Fruit fly (Drosophila melanogaster) whole organism, embryonic: ENCODE data around the gene CG2955.

Experiments used
- ATbp ChIP-seq: fragments of 200-800 bp; sonication (Bioruptor generic); optimal IDR thresholded peaks from 2 replicates; lab custom pipeline; 2017; ENCODE audit warnings: missing biosample characterization, mild to moderate bottlenecking, missing genetic modification characterization, missing genetic modification reagents
- Antp ChIP-seq: fragments of 200-800 bp; sonication (Bioruptor generic); optimal IDR thresholded peaks from 3 replicates; lab custom pipeline; 2016; ENCODE audit warnings: missing biosample characterization, missing genetic modification characterization
- CG13123 ChIP-seq: fragments of 200-800 bp; sonication (Bioruptor generic); optimal IDR thresholded peaks from 2 replicates; lab custom pipeline; 2016; ENCODE audit warnings: missing biosample characterization, missing genetic modification characterization
- CG13624 ChIP-seq: fragments of 200-800 bp; sonication (Bioruptor generic); optimal IDR thresholded peaks from 2 replicates; lab custom pipeline; 2016; ENCODE audit warnings: missing biosample characterization, missing genetic modification characterization
- CG13894 ChIP-seq: fragments of 200-800 bp; sonication (Bioruptor generic); optimal IDR thresholded peaks from 3 replicates; lab custom pipeline; 2018; ENCODE audit warnings: missing biosample characterization, mild to moderate bottlenecking, missing genetic modification characterization, moderate library complexity
- CG14441 ChIP-seq: fragments of 200-800 bp; sonication (Bioruptor generic); IDR thresholded peaks from 2 replicates; pipeline ENCODE4 v1.3.6; 2022; ENCODE audit warnings: missing biosample characterization, missing genetic modification characterization
- CG15696 ChIP-seq: fragments of 200-800 bp; sonication (Bioruptor generic); optimal IDR thresholded peaks from 2 replicates; lab custom pipeline; 2019; ENCODE audit warnings: missing biosample characterization, mild to moderate bottlenecking, missing genetic modification characterization, moderate library complexity
- CG16863 ChIP-seq: fragments of 200-800 bp; sonication (Bioruptor generic); optimal IDR thresholded peaks from 3 replicates; lab custom pipeline; 2016; ENCODE audit warnings: missing biosample characterization, missing genetic modification characterization
- CG18011 ChIP-seq: fragments of 200-800 bp; sonication (Bioruptor generic); optimal IDR thresholded peaks from 2 replicates; lab custom pipeline; 2017; ENCODE audit warnings: missing biosample characterization, missing genetic modification characterization, mild to moderate bottlenecking, moderate library complexity, missing genotype
- CG2116 ChIP-seq: fragments of 200-800 bp; sonication (Bioruptor generic); optimal IDR thresholded peaks from 3 replicates; lab custom pipeline; 2018; ENCODE audit warnings: missing biosample characterization, mild to moderate bottlenecking, missing genetic modification characterization
- CG2199 ChIP-seq: fragments of 200-800 bp; sonication (Bioruptor generic); IDR thresholded peaks from 3 replicates; pipeline ENCODE4 v1.3.6; 2022; ENCODE audit warnings: missing biosample characterization, missing genetic modification characterization
- CG2889 ChIP-seq: fragments of 200-800 bp; sonication (Bioruptor generic); IDR thresholded peaks from 3 replicates; pipeline ENCODE4 v1.3.6; 2022; ENCODE audit warnings: missing biosample characterization, missing genetic modification characterization
- CG3407 ChIP-seq: fragments of 200-800 bp; sonication (Bioruptor generic); optimal IDR thresholded peaks from 2 replicates; lab custom pipeline; 2018; ENCODE audit warnings: missing biosample characterization, mild to moderate bottlenecking, missing genetic modification characterization
- CG3995 ChIP-seq: fragments of 200-800 bp; sonication (Bioruptor generic); optimal IDR thresholded peaks from 3 replicates; lab custom pipeline; 2016; ENCODE audit warnings: missing biosample characterization, missing genetic modification characterization
- CG4282 ChIP-seq: fragments of 200-800 bp; sonication (Bioruptor generic); optimal IDR thresholded peaks from 2 replicates; lab custom pipeline; 2016; ENCODE audit warnings: missing biosample characterization, missing genetic modification characterization
- CG4424 ChIP-seq: fragments of 200-800 bp; sonication (Bioruptor generic); optimal IDR thresholded peaks from 3 replicates; lab custom pipeline; 2016; ENCODE audit warnings: missing biosample characterization, missing genetic modification characterization
- CG7271 ChIP-seq: fragments of 200-800 bp; sonication (Bioruptor generic); optimal IDR thresholded peaks from 2 replicates; lab custom pipeline; 2018; ENCODE audit warnings: missing biosample characterization, mild to moderate bottlenecking, missing genetic modification characterization, moderate library complexity
- CTCF ChIP-seq: fragments of 200-800 bp; sonication (Bioruptor generic); optimal IDR thresholded peaks from 2 replicates; lab custom pipeline; 2017; ENCODE audit warnings: missing biosample characterization, mild to moderate bottlenecking, missing genetic modification characterization, moderate library complexity
- CoRest ChIP-seq: fragments of 200-800 bp; sonication (Bioruptor generic); optimal IDR thresholded peaks from 3 replicates; lab custom pipeline; 2018; ENCODE audit warnings: missing biosample characterization, mild to moderate bottlenecking, missing genetic modification characterization, moderate library complexity
- D ChIP-seq, 2 experiments: fragments of 200-800 bp in 1 of 2; fragments of >200 bp in 1 of 2; sonication (Bioruptor generic) in 1 of 2; optimal IDR thresholded peaks; 2 replicates in 1 of 2; 3 replicates in 1 of 2; lab custom pipeline; 2017; ENCODE audit warnings: mild to moderate bottlenecking in 1 of 2, missing biosample characterization in 1 of 2, missing genetic modification characterization in 1 of 2, missing genetic modification reagents in 1 of 2
- D19A ChIP-seq: fragments of 200-800 bp; optimal IDR thresholded peaks from 3 replicates; lab custom pipeline; 2019; ENCODE audit warnings: missing biosample characterization, mild to moderate bottlenecking, missing genetic modification characterization, moderate library complexity
- D19B ChIP-seq: fragments of 200-800 bp; sonication (Bioruptor generic); optimal IDR thresholded peaks from 2 replicates; lab custom pipeline; 2017; ENCODE audit warnings: missing biosample characterization, mild to moderate bottlenecking, missing genetic modification characterization
- Hr39 ChIP-seq: fragments of >200 bp; optimal IDR thresholded peaks from 2 replicates; lab custom pipeline; 2017
- Hr51 ChIP-seq, 2 experiments: fragments of 200-800 bp; sonication (Bioruptor generic); optimal IDR thresholded peaks; 2 replicates in 1 of 2; 3 replicates in 1 of 2; lab custom pipeline; 2016 to 2018; ENCODE audit warnings: missing biosample characterization in 2 of 2, missing genetic modification characterization in 2 of 2, mild to moderate bottlenecking in 1 of 2, moderate library complexity in 1 of 2
- Pdp1 ChIP-seq, 2 experiments: fragments of 200-800 bp; sonication (Bioruptor generic); optimal IDR thresholded peaks; 3 replicates each; lab custom pipeline; 2016; ENCODE audit warnings: missing biosample characterization in 2 of 2, missing genetic modification characterization in 2 of 2, mild to moderate bottlenecking in 1 of 2, moderate library complexity in 1 of 2
- Poxn ChIP-seq: fragments of 200-800 bp; sonication (Bioruptor generic); IDR thresholded peaks from 2 replicates; pipeline ENCODE4 v1.3.6; 2022; ENCODE audit warnings: missing biosample characterization, missing genetic modification characterization
- Sox102F ChIP-seq: fragments of 200-800 bp; sonication (Bioruptor generic); optimal IDR thresholded peaks from 2 replicates; lab custom pipeline; 2018; ENCODE audit warnings: missing biosample characterization, mild to moderate bottlenecking, missing genetic modification characterization, moderate library complexity
- bowl ChIP-seq: fragments of 200-800 bp; sonication (Bioruptor generic); IDR thresholded peaks from 2 replicates; pipeline ENCODE4 v1.3.6; 2022; ENCODE audit warnings: missing biosample characterization, missing genetic modification characterization
- bsh ChIP-seq, 2 experiments: fragments of 200-800 bp; sonication (Bioruptor generic); optimal IDR thresholded peaks; 2 replicates each; lab custom pipeline; 2017 to 2018; ENCODE audit warnings: mild to moderate bottlenecking in 2 of 2, missing biosample characterization in 2 of 2, missing genetic modification characterization in 2 of 2, moderate library complexity in 1 of 2
- btn ChIP-seq: fragments of 200-800 bp; sonication (Bioruptor generic); optimal IDR thresholded peaks from 2 replicates; lab custom pipeline; 2016; ENCODE audit warnings: missing biosample characterization, missing genetic modification characterization
- caup ChIP-seq: fragments of 200-800 bp; sonication (Bioruptor generic); optimal IDR thresholded peaks from 3 replicates; lab custom pipeline; 2017; ENCODE audit warnings: missing biosample characterization, mild to moderate bottlenecking, missing genetic modification characterization, moderate library complexity; ENCODE audit not compliant: severe bottlenecking
- cg ChIP-seq: fragments of 200-800 bp; sonication (Bioruptor generic); optimal IDR thresholded peaks from 3 replicates; lab custom pipeline; 2019; ENCODE audit warnings: missing biosample characterization, mild to moderate bottlenecking, missing genetic modification characterization, moderate library complexity
- ftz-f1 ChIP-seq: fragments of 200-800 bp; sonication (Bioruptor generic); optimal IDR thresholded peaks from 2 replicates; lab custom pipeline; 2016; ENCODE audit warnings: missing biosample characterization, missing genetic modification characterization
- gcm ChIP-seq: fragments of 200-800 bp; sonication (Bioruptor generic); optimal IDR thresholded peaks from 2 replicates; lab custom pipeline; 2019; ENCODE audit warnings: missing biosample characterization, mild to moderate bottlenecking, missing genetic modification characterization, moderate library complexity
- gem ChIP-seq: fragments of 200-800 bp; sonication (Bioruptor generic); optimal IDR thresholded peaks from 2 replicates; lab custom pipeline; 2019; ENCODE audit warnings: missing biosample characterization, mild to moderate bottlenecking, missing genetic modification characterization, moderate library complexity
- hb ChIP-seq: fragments of 200-800 bp; sonication (Bioruptor generic); IDR thresholded peaks from 3 replicates; pipeline ENCODE4 v1.3.6; 2022; ENCODE audit warnings: missing biosample characterization, missing genetic modification characterization; ENCODE audit not compliant: partially characterized antibody
- hbn ChIP-seq: fragments of 200-800 bp; sonication (Bioruptor generic); IDR thresholded peaks from 2 replicates; pipeline ENCODE4 v1.3.6; 2022; ENCODE audit warnings: missing biosample characterization, missing genetic modification characterization; ENCODE audit not compliant: partially characterized antibody
- nmo ChIP-seq: fragments of 200-800 bp; sonication (Bioruptor generic); optimal IDR thresholded peaks from 2 replicates; lab custom pipeline; 2018; ENCODE audit warnings: missing biosample characterization, mild to moderate bottlenecking, missing genetic modification characterization, moderate library complexity
- odd ChIP-seq: fragments of 200-800 bp; sonication (Bioruptor generic); optimal IDR thresholded peaks from 2 replicates; lab custom pipeline; 2017; ENCODE audit warnings: missing biosample characterization, mild to moderate bottlenecking, missing genetic modification characterization
- prd ChIP-seq, 3 experiments: fragments of >200 bp in 2 of 3; fragments of 200-800 bp in 1 of 3; sonication (Bioruptor generic) in 1 of 3; optimal IDR thresholded peaks in 2 of 3; IDR thresholded peaks in 1 of 3; 2 replicates in 2 of 3; 3 replicates in 1 of 3; pipeline versions ENCODE4 v1.3.6 to Lab custom; 2017 to 2022; ENCODE audit warnings: missing biosample characterization in 1 of 3, missing genetic modification characterization in 1 of 3
- sd ChIP-seq: fragments of 200-800 bp; sonication (Bioruptor generic); optimal IDR thresholded peaks from 3 replicates; lab custom pipeline; 2018; ENCODE audit warnings: missing biosample characterization, mild to moderate bottlenecking, missing genetic modification characterization, moderate library complexity
- sens ChIP-seq: fragments of 200-800 bp; sonication (Bioruptor generic); peaks from one replicate; lab custom pipeline; 2016; ENCODE audit warnings: missing biosample characterization, missing genetic modification characterization
- slbo ChIP-seq: fragments of 200-800 bp; sonication (Bioruptor generic); IDR thresholded peaks from 2 replicates; pipeline ENCODE4 v1.3.6; 2022; ENCODE audit warnings: missing biosample characterization, missing genetic modification characterization
- sob ChIP-seq: fragments of 200-800 bp; sonication (Bioruptor generic); IDR thresholded peaks from 2 replicates; pipeline ENCODE4 v1.3.6; 2022; ENCODE audit warnings: missing biosample characterization, missing genetic modification characterization
- sr ChIP-seq: fragments of 200-800 bp; sonication (Bioruptor generic); IDR thresholded peaks from 3 replicates; pipeline ENCODE4 v1.3.6; 2022; ENCODE audit warnings: missing biosample characterization, missing genetic modification characterization
- tup ChIP-seq: fragments of 200-800 bp; sonication (Bioruptor generic); optimal IDR thresholded peaks from 2 replicates; lab custom pipeline; 2016; ENCODE audit warnings: missing biosample characterization, mild to moderate bottlenecking, missing genetic modification characterization, moderate library complexity
- zfh2 ChIP-seq: fragments of 200-800 bp; sonication (Bioruptor generic); optimal IDR thresholded peaks from 2 replicates; lab custom pipeline; 2016; ENCODE audit warnings: missing biosample characterization, missing genetic modification characterization

Gene CG2955

dm6 chr2L:4195672-4196281 lies 46.7 kb downstream of the CG2955 start (continued):
- TF ChIP-seq CG3995 (GFP tag; lab: Kevin White, UChicago): no peak
- TF ChIP-seq sob (GFP tag; lab: Robert Waterston, UW): no peak
- peak; percentile 39; the same call in 1 of the 2 replicates for TF ChIP-seq CG14441
- no peak for TF ChIP-seq CG7271
- no peak for TF ChIP-seq bowl (GFP tag; lab: Robert Waterston, UW)
- TF ChIP-seq cg (GFP tag; lab: Kevin White, UChicago): no peak
- no peak for TF ChIP-seq CG4282 (GFP tag; lab: Kevin White, UChicago)
- no peak for TF ChIP-seq ATbp (GFP tag; lab: Kevin White, UChicago)
- TF ChIP-seq CG13123 (GFP tag; lab: Kevin White, UChicago): no peak
- TF ChIP-seq gcm (GFP tag; lab: Kevin White, UChicago): no peak
- TF ChIP-seq Hr39: no peak
- no peak for TF ChIP-seq odd (GFP tag; lab: Kevin White, UChicago)
- TF ChIP-seq CG4424 (GFP tag; lab: Kevin White, UChicago): no peak
- no peak for TF ChIP-seq CG3407 (GFP tag; lab: Kevin White, UChicago)
- no peak for TF ChIP-seq Antp (GFP tag; lab: Kevin White, UChicago)
- TF ChIP-seq CG13624 (GFP tag; lab: Kevin White, UChicago): no peak
- TF ChIP-seq nmo (GFP tag; lab: Kevin White, UChicago): no peak
- no peak for TF ChIP-seq hb (GFP tag; lab: Robert Waterston, UW)
- no peak for TF ChIP-seq CG16863 (GFP tag; lab: Kevin White, UChicago)
- TF ChIP-seq zfh2: peak; percentile 3
- TF ChIP-seq prd (optimal IDR thresholded peaks at IDR 0.05; lab: Kevin White, UChicago): no peak
- 0 out of 3 replicates have a peak, but pooled peaks have one; percentile 40 for TF ChIP-seq prd (GFP tag; IDR thresholded peaks at IDR 0.05; lab: Robert Waterston, UW)
- no peak for TF ChIP-seq tup
- no peak for TF ChIP-seq CG18011 (GFP tag; lab: Kevin White, UChicago)
- no peak for TF ChIP-seq CG15696
- TF ChIP-seq D19A (tag; lab: Kevin White, UChicago): no peak
- no peak for TF ChIP-seq Poxn (GFP tag; lab: Robert Waterston, UW)
- TF ChIP-seq CG2889: 0 out of 3 replicates have a peak, but pooled peaks have one; percentile 37
- no peak for TF ChIP-seq caup (GFP tag; lab: Kevin White, UChicago)
- TF ChIP-seq bsh (GFP tag; optimal IDR thresholded peaks at IDR 0.05; lab: Kevin White, UChicago): no peak
- TF ChIP-seq btn (GFP tag; lab: Kevin White, UChicago): no peak
- TF ChIP-seq CoRest: no peak
- TF ChIP-seq, all 482 proteins: peak for 22

dm6 chr2L:4196347-4197142 lies 47.5 kb downstream of the CG2955 start:
- peak; percentile 76 for TF ChIP-seq CG13894 (tag; lab: Kevin White, UChicago)
- TF ChIP-seq CG2116 (GFP tag; lab: Kevin White, UChicago): no peak
- no peak for TF ChIP-seq hbn (GFP tag; lab: Robert Waterston, UW)
- 0 out of 2 replicates have a peak, but pooled peaks have one; percentile 34 for TF ChIP-seq slbo (GFP tag; lab: Robert Waterston, UW)
- peak in 1 of 2 experiments; percentile 11 for TF ChIP-seq Hr51 (GFP tag; optimal IDR thresholded peaks at IDR 0.05; lab: Kevin White, UChicago)
- peak; percentile 52; the same call in 1 of the 3 replicates for TF ChIP-seq sr
- peak; percentile 32 for TF ChIP-seq sens (GFP tag; lab: Kevin White, UChicago)
- peak; percentile 18 for TF ChIP-seq Sox102F (GFP tag; lab: Kevin White, UChicago)
- TF ChIP-seq ftz-f1 (GFP tag; lab: Kevin White, UChicago): peak; percentile 44
- TF ChIP-seq Pdp1 (GFP tag; optimal IDR thresholded peaks at IDR 0.05; lab: Kevin White, UChicago): peak in 1 of 2 experiments; percentile 46
- TF ChIP-seq CTCF (GFP tag; lab: Kevin White, UChicago): peak; percentile 89
- peak; percentile 55 for TF ChIP-seq D19B
- TF ChIP-seq nmo (GFP tag; lab: Kevin White, UChicago): no peak
- peak; percentile 60 for TF ChIP-seq sd (tag; lab: Kevin White, UChicago)
- TF ChIP-seq D (optimal IDR thresholded peaks at IDR 0.05; lab: Kevin White, UChicago): no peak
- no peak for TF ChIP-seq D (GFP tag; optimal IDR thresholded peaks at IDR 0.05; lab: Kevin White, UChicago)
- TF ChIP-seq CG2199 (GFP tag; lab: Robert Waterston, UW): 0 out of 3 replicates have a peak, but pooled peaks have one; percentile 19
- peak; percentile 33 for TF ChIP-seq gem (tag; lab: Kevin White, UChicago)
